Worm (Caenorhabditis elegans) whole organism, L4 larva: Measurements from ENCODE around the gene C16C10.4.

Experiments used
- F26F4.8 ChIP-seq: fragments of 200-800 bp; sonication (Bioruptor generic); conservative IDR thresholded peaks from 2 replicates; pipeline ENCODE4 v1.3.6; 2022; ENCODE audit warnings: missing genetic modification characterization, missing compliant biosample characterization
- F37D6.2 ChIP-seq: sonication (generic microtip); optimal IDR thresholded peaks from 2 replicates; lab custom pipeline; 2016; ENCODE audit warnings: mild to moderate bottlenecking, missing genetic modification characterization, missing compliant biosample characterization
- T20F7.1 ChIP-seq: fragments of 200-800 bp; sonication (Bioruptor generic); optimal IDR thresholded peaks from 2 replicates; lab custom pipeline; 2018; ENCODE audit warnings: mild to moderate bottlenecking, missing genetic modification characterization, missing compliant biosample characterization
- T26A8.4 ChIP-seq: fragments of 200-800 bp; sonication (Bioruptor generic); IDR thresholded peaks from 2 replicates; pipeline ENCODE4 v1.3.6; 2022; ENCODE audit warnings: missing genetic modification characterization, missing compliant biosample characterization
- ZK546.5 ChIP-seq, 2 experiments: sonication (generic microtip); optimal IDR thresholded peaks; 2 replicates each; lab custom pipeline; 2017; ENCODE audit warnings: missing biosample characterization in 2 of 2, missing genetic modification characterization in 2 of 2
- aha-1 ChIP-seq: fragments of 150-350 bp; peaks from one replicate; lab custom pipeline; 2014; ENCODE audit warnings: missing biosample characterization, missing genetic modification characterization
- aly-2 ChIP-seq: sonication (generic microtip); optimal IDR thresholded peaks from 2 replicates; lab custom pipeline; 2018; ENCODE audit warnings: missing biosample characterization, missing genetic modification characterization
- ama-1 ChIP-seq: fragments of 150-350 bp; optimal IDR thresholded peaks from 2 replicates; lab custom pipeline; 2014; ENCODE audit warnings: inconsistent platforms, mixed read lengths
- arid-1 ChIP-seq: fragments of 200-800 bp; sonication (Bioruptor generic); conservative IDR thresholded peaks from 2 replicates; pipeline ENCODE4 v1.3.6; 2022; ENCODE audit warnings: missing genetic modification reagents, missing genetic modification characterization, missing compliant biosample characterization
- attf-4 ChIP-seq: sonication (generic microtip); optimal IDR thresholded peaks from 3 replicates; lab custom pipeline; 2017; ENCODE audit warnings: missing biosample characterization, missing genetic modification characterization
- ceh-32 ChIP-seq: sonication (generic microtip); optimal IDR thresholded peaks from 2 replicates; lab custom pipeline; 2016; ENCODE audit warnings: mild to moderate bottlenecking, missing genetic modification characterization, missing compliant biosample characterization; ENCODE audit not compliant: poor library complexity
- ceh-44 ChIP-seq: fragments of 200-800 bp; sonication (Bioruptor generic); IDR thresholded peaks from 2 replicates; pipeline ENCODE4 v1.3.6; 2022; ENCODE audit warnings: missing genetic modification reagents, missing genetic modification characterization, missing compliant biosample characterization
- ceh-82 ChIP-seq: sonication (generic microtip); optimal IDR thresholded peaks from 2 replicates; lab custom pipeline; 2017; ENCODE audit warnings: missing biosample characterization, missing genetic modification characterization
- ctbp-1 ChIP-seq: fragments of 200-800 bp; sonication (Bioruptor generic); IDR thresholded peaks from 2 replicates; pipeline ENCODE4 v1.3.6; 2022; ENCODE audit warnings: missing genetic modification reagents, missing genetic modification characterization, missing compliant biosample characterization
- daf-16 ChIP-seq, 3 experiments: sonication (generic microtip); optimal IDR thresholded peaks; 2 replicates each; lab custom pipeline; 2016 to 2017; ENCODE audit warnings: missing genetic modification characterization in 3 of 3, missing genetic modification reagents in 3 of 3, mild to moderate bottlenecking in 2 of 3, missing compliant biosample characterization in 2 of 3, missing biosample characterization in 1 of 3, moderate library complexity in 1 of 3
- daf-19 ChIP-seq: fragments of 200-800 bp; sonication (Bioruptor generic); conservative IDR thresholded peaks from 2 replicates; pipeline ENCODE4 v1.3.6; 2022; ENCODE audit warnings: missing genetic modification characterization, missing compliant biosample characterization
- daf-8 ChIP-seq: fragments of 200-800 bp; sonication (Bioruptor generic); IDR thresholded peaks from 2 replicates; pipeline ENCODE4 v1.3.6; 2022; ENCODE audit warnings: missing genetic modification characterization, missing compliant biosample characterization
- dmd-6 ChIP-seq: fragments of 200-800 bp; sonication (Bioruptor generic); IDR thresholded peaks from 2 replicates; pipeline ENCODE4 v1.3.6; 2022; ENCODE audit warnings: missing genetic modification reagents, missing genetic modification characterization, missing compliant biosample characterization
- dmd-8 ChIP-seq: fragments of 200-800 bp; sonication (Bioruptor generic); IDR thresholded peaks from 2 replicates; pipeline ENCODE4 v1.3.6; 2022; ENCODE audit warnings: missing genetic modification characterization, missing compliant biosample characterization
- dpl-1 ChIP-seq: fragments of 150-350 bp; optimal IDR thresholded peaks from 2 replicates; lab custom pipeline; 2014; ENCODE audit warnings: missing biosample characterization, missing genetic modification reagents, missing genetic modification characterization
- duxl-1 ChIP-seq: sonication (generic microtip); optimal IDR thresholded peaks from 2 replicates; lab custom pipeline; 2016; ENCODE audit warnings: mild to moderate bottlenecking, missing genetic modification characterization, moderate library complexity, missing compliant biosample characterization; ENCODE audit not compliant: poor library complexity
- egl-43 ChIP-seq: fragments of 200-800 bp; sonication (Bioruptor generic); IDR thresholded peaks from 2 replicates; pipeline ENCODE4 v1.3.6; 2022; ENCODE audit warnings: missing genetic modification reagents, missing genetic modification characterization, missing compliant biosample characterization
- fos-1 ChIP-seq: fragments of 150-350 bp; optimal IDR thresholded peaks from 2 replicates; lab custom pipeline; 2014; ENCODE audit warnings: missing biosample characterization, missing genetic modification characterization
- jun-1 ChIP-seq: fragments of 150-350 bp; optimal IDR thresholded peaks from 2 replicates; lab custom pipeline; 2014; ENCODE audit warnings: missing biosample characterization, missing genetic modification reagents, missing genetic modification characterization
- lin-15B ChIP-seq: fragments of 150-350 bp; sonication (generic microtip); optimal IDR thresholded peaks from 3 replicates; lab custom pipeline; 2014; ENCODE audit warnings: missing biosample characterization, missing genetic modification characterization
- lin-29 ChIP-seq: fragments of 200-800 bp; sonication (Bioruptor generic); IDR thresholded peaks from 2 replicates; pipeline ENCODE4 v1.3.6; 2022; ENCODE audit warnings: missing genetic modification reagents, missing genetic modification characterization, missing compliant biosample characterization
- lin-39 ChIP-seq: fragments of 150-350 bp; optimal IDR thresholded peaks from 2 replicates; lab custom pipeline; 2014; ENCODE audit warnings: missing biosample characterization, missing genetic modification reagents, missing genetic modification characterization
- madf-5 ChIP-seq, 2 experiments: fragments of 200-800 bp; sonication (Bioruptor generic); IDR thresholded peaks; 2 replicates each; pipeline ENCODE4 v1.3.6; 2022; ENCODE audit warnings: missing compliant biosample characterization in 2 of 2, missing genetic modification characterization in 2 of 2
- mdl-1 ChIP-seq, 2 experiments: fragments of 150-350 bp in 1 of 2; sonication (generic microtip) in 1 of 2; optimal IDR thresholded peaks; 2 replicates each; lab custom pipeline; 2014 to 2017; ENCODE audit warnings: missing biosample characterization in 2 of 2, missing genetic modification characterization in 2 of 2
- mxl-2 ChIP-seq: fragments of 200-800 bp; sonication (Bioruptor generic); conservative IDR thresholded peaks from 2 replicates; pipeline ENCODE4 v1.3.6; 2022; ENCODE audit warnings: missing genetic modification reagents, missing genetic modification characterization, missing compliant biosample characterization
- mxl-3 ChIP-seq: fragments of 200-800 bp; sonication (Bioruptor generic); optimal IDR thresholded peaks from 2 replicates; lab custom pipeline; 2018; ENCODE audit warnings: mild to moderate bottlenecking, missing genetic modification characterization, missing compliant biosample characterization
- nhr-11 ChIP-seq: fragments of 150-350 bp; optimal IDR thresholded peaks from 2 replicates; lab custom pipeline; 2014; ENCODE audit warnings: missing biosample characterization, missing genetic modification characterization
- nhr-111 ChIP-seq: fragments of 200-800 bp; sonication (Bioruptor generic); optimal IDR thresholded peaks from 2 replicates; lab custom pipeline; 2018; ENCODE audit warnings: mild to moderate bottlenecking, missing genetic modification characterization, missing compliant biosample characterization
- nhr-237 ChIP-seq: sonication (generic microtip); optimal IDR thresholded peaks from 2 replicates; lab custom pipeline; 2017; ENCODE audit warnings: missing biosample characterization, missing genetic modification characterization
- nhr-41 ChIP-seq: fragments of 200-800 bp; sonication (Bioruptor generic); IDR thresholded peaks from 2 replicates; pipeline ENCODE4 v1.3.6; 2022; ENCODE audit warnings: missing genetic modification reagents, missing genetic modification characterization, missing compliant biosample characterization
- nhr-42 ChIP-seq: fragments of 200-800 bp; sonication (Bioruptor generic); IDR thresholded peaks from 2 replicates; pipeline ENCODE4 v1.3.6; 2022; ENCODE audit warnings: missing genetic modification characterization, missing compliant biosample characterization
- nhr-76 ChIP-seq: fragments of 150-350 bp; optimal IDR thresholded peaks from 2 replicates; lab custom pipeline; 2014; ENCODE audit warnings: missing biosample characterization, missing genetic modification characterization
- pha-4 ChIP-seq, 2 experiments: fragments of 150-350 bp in 1 of 2; fragments of 200-800 bp in 1 of 2; sonication (Bioruptor generic) in 1 of 2; IDR thresholded peaks in 1 of 2; optimal IDR thresholded peaks in 1 of 2; 2 replicates each; pipeline versions ENCODE4 v1.3.6 to Lab custom; 2014 to 2022; ENCODE audit warnings: missing genetic modification characterization in 2 of 2, missing genetic modification reagents in 2 of 2, missing biosample characterization in 1 of 2, missing compliant biosample characterization in 1 of 2
- saeg-2 ChIP-seq: fragments of 200-800 bp; sonication (Bioruptor generic); IDR thresholded peaks from 2 replicates; pipeline ENCODE4 v1.3.6; 2022; ENCODE audit warnings: missing genetic modification reagents, missing genetic modification characterization, missing compliant biosample characterization
- set-16 ChIP-seq: fragments of 200-800 bp; sonication (Bioruptor generic); IDR thresholded peaks from 2 replicates; pipeline ENCODE4 v1.3.6; 2022; ENCODE audit warnings: missing genetic modification reagents, missing genetic modification characterization, missing compliant biosample characterization
- snpc-1.2 ChIP-seq: fragments of 200-800 bp; sonication (Bioruptor generic); IDR thresholded peaks from 2 replicates; pipeline ENCODE4 v1.3.6; 2022; ENCODE audit warnings: missing genetic modification reagents, missing genetic modification characterization, missing compliant biosample characterization
- spr-1 ChIP-seq: sonication (generic microtip); optimal IDR thresholded peaks from 2 replicates; lab custom pipeline; 2016; ENCODE audit warnings: mild to moderate bottlenecking, missing genetic modification characterization, missing compliant biosample characterization
- tag-97 ChIP-seq: fragments of 200-800 bp; sonication (Bioruptor generic); IDR thresholded peaks from 2 replicates; pipeline ENCODE4 v1.3.6; 2022; ENCODE audit warnings: missing genetic modification characterization, missing compliant biosample characterization
- tra-1 ChIP-seq: fragments of 200-800 bp; sonication (Bioruptor generic); IDR thresholded peaks from 2 replicates; pipeline ENCODE4 v1.3.6; 2022; ENCODE audit warnings: missing genetic modification reagents, missing genetic modification characterization, missing compliant biosample characterization
- unc-130 ChIP-seq: sonication (generic microtip); optimal IDR thresholded peaks from 2 replicates; lab custom pipeline; 2016; ENCODE audit warnings: missing genetic modification reagents, missing genetic modification characterization, missing compliant biosample characterization
- unc-62 ChIP-seq, 3 experiments: fragments of 150-350 bp in 1 of 3; sonication (generic microtip); optimal IDR thresholded peaks in 2 of 3; peaks in 1 of 3; 1 replicate in 1 of 3; 2 replicates in 2 of 3; lab custom pipeline; 2014 to 2017; ENCODE audit warnings: missing biosample characterization in 3 of 3, missing genetic modification characterization in 3 of 3, missing genetic modification reagents in 3 of 3, missing genotype in 1 of 3
- zfp-2 ChIP-seq: sonication (generic microtip); optimal IDR thresholded peaks from 2 replicates; lab custom pipeline; 2016; ENCODE audit warnings: mild to moderate bottlenecking, missing genetic modification characterization, missing compliant biosample characterization
- zfp-3 ChIP-seq: fragments of 200-800 bp; sonication (Bioruptor generic); conservative IDR thresholded peaks from 2 replicates; pipeline ENCODE4 v1.3.6; 2022; ENCODE audit warnings: missing genetic modification reagents, missing genetic modification characterization, missing compliant biosample characterization
- zip-11 ChIP-seq: fragments of 200-800 bp; sonication (Bioruptor generic); IDR thresholded peaks from 2 replicates; pipeline ENCODE4 v1.3.6; 2022; ENCODE audit warnings: missing genetic modification characterization, missing compliant biosample characterization
- ztf-11 ChIP-seq: fragments of 150-350 bp; optimal IDR thresholded peaks from 2 replicates; lab custom pipeline; 2014; ENCODE audit warnings: missing biosample characterization, missing genetic modification characterization
- ztf-7 ChIP-seq: fragments of 150-350 bp; optimal IDR thresholded peaks from 2 replicates; lab custom pipeline; 2014; ENCODE audit warnings: missing biosample characterization, missing genetic modification characterization

Gene C16C10.4

ce11 chrIII:4150919-4151318 is 20.2 kb upstream of the C16C10.4 start:
- TF ChIP-seq mdl-1 (tag; optimal IDR thresholded peaks at IDR 0.05; lab: Kevin White, UChicago) (peak in 1 of 2 experiments; percentile 59), ctbp-1 (GFP tag; lab: Robert Waterston, UW) (peak; percentile 48; the same call in 1 of the 2 replicates), nhr-76 (tag; lab: Kevin White, UChicago) (no peak), nhr-11 (tag; lab: Kevin White, UChicago) (peak; percentile 64), daf-8 (GFP tag; lab: Robert Waterston, UW) (no peak), ceh-44 (GFP tag; lab: Robert Waterston, UW) (no peak), dmd-6 (GFP tag; lab: Robert Waterston, UW) (peak; percentile 49), ceh-82 (tag; lab: Kevin White, UChicago) (no peak), nhr-111 (GFP tag; lab: Kevin White, UChicago) (no peak), spr-1 (tag; lab: Kevin White, UChicago) (no peak), set-16 (GFP tag; lab: Robert Waterston, UW) (no peak), ama-1 (lab: Kevin White, UChicago) (peak; percentile 35), F26F4.8 (GFP tag; lab: Robert Waterston, UW) (no peak), aly-2 (tag; lab: Kevin White, UChicago) (no peak), ZK546.5 (tag; optimal IDR thresholded peaks at IDR 0.05; lab: Kevin White, UChicago) (no peak), T20F7.1 (GFP tag; lab: Kevin White, UChicago) (peak; percentile 53), saeg-2 (GFP tag; lab: Robert Waterston, UW) (no peak), madf-5 (GFP tag; IDR thresholded peaks at IDR 0.05; lab: Robert Waterston, UW) (no peak), nhr-41 (GFP tag; lab: Robert Waterston, UW) (no peak), pha-4 (GFP tag; IDR thresholded peaks at IDR 0.05; lab: Robert Waterston, UW) (no peak; the same call in 1 of the 2 replicates), pha-4 (tag; optimal IDR thresholded peaks at IDR 0.05; lab: Kevin White, UChicago) (peak; percentile 48), duxl-1 (tag; lab: Kevin White, UChicago) (no peak), attf-4 (tag; lab: Kevin White, UChicago) (no peak), nhr-42 (GFP tag; lab: Robert Waterston, UW) (no peak), zip-11 (GFP tag; lab: Robert Waterston, UW) (no peak), egl-43 (GFP tag; lab: Robert Waterston, UW) (no peak), lin-29 (no peak), daf-16 (GFP tag; optimal IDR thresholded peaks at IDR 0.05; lab: Kevin White, UChicago) (no peak), daf-16 (tag; optimal IDR thresholded peaks at IDR 0.05; lab: Kevin White, UChicago) (peak; percentile 65), tag-97 (GFP tag; lab: Robert Waterston, UW) (no peak), dmd-8 (no peak), unc-62 (GFP tag; optimal IDR thresholded peaks at IDR 0.05 in 1 of 2; lab: Kevin White, UChicago) (no peak), unc-62 (tag; optimal IDR thresholded peaks at IDR 0.05; lab: Kevin White, UChicago) (no peak), T26A8.4 (no peak), lin-39 (no peak), tra-1 (GFP tag; lab: Robert Waterston, UW) (no peak), zfp-3 (GFP tag; lab: Robert Waterston, UW) (no peak), mxl-3 (GFP tag; lab: Kevin White, UChicago) (no peak), mxl-2 (GFP tag; lab: Robert Waterston, UW) (no peak), F37D6.2 (no peak), dpl-1 (GFP tag; lab: Kevin White, UChicago) (peak; percentile 97), fos-1 (tag; lab: Kevin White, UChicago) (no peak), aha-1 (no peak), arid-1 (GFP tag; lab: Robert Waterston, UW) (no peak), jun-1 (tag; lab: Kevin White, UChicago) (peak; percentile 16), ceh-32 (tag; lab: Kevin White, UChicago) (no peak), lin-15B (no peak), ztf-11 (no peak), daf-19 (GFP tag; lab: Robert Waterston, UW) (no peak), unc-130 (GFP tag; lab: Kevin White, UChicago) (no peak), nhr-237 (tag; lab: Kevin White, UChicago) (no peak), ztf-7 (tag; lab: Kevin White, UChicago) (no peak), zfp-2 (tag; lab: Kevin White, UChicago) (no peak), snpc-1.2 (GFP tag; lab: Robert Waterston, UW) (no peak)
